Worm (Caenorhabditis elegans) whole organism, mixed stage, embryonic: Measurements from ENCODE around the gene sri-30.

ENCODE experiments used
- nhr-12 ChIP-seq: fragments of 150-350 bp; optimal IDR thresholded peaks from 2 replicates; lab custom pipeline; 2014; ENCODE audit warnings: missing biosample characterization, missing genetic modification characterization
- ztf-11 ChIP-seq: fragments of 150-350 bp; optimal IDR thresholded peaks from 2 replicates; lab custom pipeline; 2014; ENCODE audit warnings: missing biosample characterization, missing genetic modification characterization

DNA sequence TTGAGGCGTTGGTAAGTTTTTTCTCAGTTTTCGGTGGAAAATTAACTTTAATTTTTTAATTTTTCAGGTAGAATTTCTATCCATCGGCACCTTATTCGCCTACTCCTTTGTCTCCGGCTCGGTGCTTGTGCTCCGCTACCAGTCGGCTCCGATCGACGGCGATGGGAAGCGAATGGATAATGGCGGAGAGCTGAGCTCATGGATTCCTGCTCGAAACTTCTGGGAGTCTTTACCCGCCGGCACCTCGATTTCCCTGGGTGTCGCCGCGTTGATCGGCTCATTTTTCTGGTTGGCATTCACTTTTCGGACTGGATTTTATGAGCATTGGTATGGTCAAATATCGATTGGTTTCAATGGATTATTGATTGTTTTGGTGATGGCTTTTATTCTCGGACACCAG, 11.1 kb upstream of the sri-30 start:
- no peak for TF ChIP-seq ztf-11 (tag; lab: Kevin White, UChicago)
- TF ChIP-seq nhr-12 (tag; lab: Kevin White, UChicago), result no peak
